Fruit fly (Drosophila melanogaster) Kc167 (cell line): Measurements from ENCODE around the gene lqf.

Source experiments
- Myc ChIP-seq: fragments of >200 bp; optimal IDR thresholded peaks from 2 replicates; lab custom pipeline; 2017; ENCODE audit warnings: missing external identifiers
- Sin3A ChIP-seq: fragments of >200 bp; optimal IDR thresholded peaks from 2 replicates; lab custom pipeline; 2018; ENCODE audit warnings: missing external identifiers
- psq ChIP-seq: fragments of >200 bp; optimal IDR thresholded peaks from 2 replicates; lab custom pipeline; 2017; ENCODE audit warnings: missing external identifiers
- ttk ChIP-seq: sonication (Bioruptor generic); optimal IDR thresholded peaks from 2 replicates; lab custom pipeline; 2017; ENCODE audit warnings: missing external identifiers

DNA sequence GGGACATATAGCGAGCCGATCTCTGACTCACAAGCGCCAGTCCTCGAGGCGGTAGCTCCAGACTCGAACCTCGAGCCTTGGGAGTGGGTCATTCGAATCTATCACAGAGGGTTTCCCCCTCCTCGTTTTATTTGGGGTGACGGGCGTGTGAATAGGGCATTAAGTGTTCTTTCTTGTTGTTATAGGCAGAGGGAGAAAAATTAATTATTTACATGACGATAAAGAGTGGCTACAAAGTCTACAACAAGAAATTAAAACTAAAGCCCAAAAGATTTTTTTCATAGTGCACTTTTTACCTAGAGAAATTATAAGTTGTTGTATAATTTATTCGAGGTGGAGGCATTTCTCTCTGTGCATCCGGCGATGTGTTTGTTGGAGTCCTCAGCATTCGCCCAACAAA is 23.9 kb downstream of the lqf start:
- TF ChIP-seq Sin3A (lab: Kevin White, UChicago) = no peak
- TF ChIP-seq psq (lab: Kevin White, UChicago) = no peak
- TF ChIP-seq ttk (lab: Kevin White, UChicago) = no peak
- TF ChIP-seq Myc (lab: Kevin White, UChicago) = no peak
